Worm (Caenorhabditis elegans): ENCODE data around the gene fbxa-39.

DNA sequence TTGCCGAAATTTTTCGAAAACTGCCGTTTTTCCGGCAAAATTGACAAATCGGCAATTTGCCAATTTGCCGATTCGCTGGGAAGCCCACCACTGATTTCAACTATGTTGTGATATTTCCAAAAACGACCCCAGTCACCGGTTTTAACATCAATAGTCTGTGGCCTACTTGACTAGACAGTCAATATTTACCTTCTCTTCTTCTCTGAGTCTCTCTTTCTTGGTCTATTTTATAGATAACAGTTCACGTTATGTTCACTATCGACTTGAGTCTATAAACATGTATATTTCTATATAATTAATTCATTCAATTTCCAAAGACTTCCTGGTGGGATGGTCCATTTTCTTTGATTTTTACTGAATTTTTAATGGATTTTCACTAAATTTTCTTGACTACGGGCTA is 21.9 kb downstream of the fbxa-39 start:
- TF ChIP-seq ama-1 (optimal IDR thresholded peaks at IDR 0.05) (no peak), B0310.2 (tag; optimal IDR thresholded peaks at IDR 0.05) (no peak), sea-1 (GFP tag; conservative IDR thresholded peaks at IDR 0.05) (no peak)
